Worm (Caenorhabditis elegans) whole organism, young adult: Measurements from ENCODE around the gene Y51B9A.9.

Experiments
- F33H1.4 ChIP-seq: fragments of 200-800 bp; sonication (Bioruptor generic); IDR thresholded peaks from 2 replicates; pipeline ENCODE4 v1.3.6; 2022; ENCODE audit warnings: missing genetic modification reagents, missing genetic modification characterization, missing compliant biosample characterization
- F39B2.1 ChIP-seq: fragments of 200-800 bp; sonication (Bioruptor generic); IDR thresholded peaks from 2 replicates; pipeline ENCODE4 v1.3.6; 2022; ENCODE audit warnings: missing genetic modification reagents, missing genetic modification characterization, missing compliant biosample characterization
- Y79H2A.3 ChIP-seq: fragments of 200-800 bp; sonication (Bioruptor generic); conservative IDR thresholded peaks from 2 replicates; pipeline ENCODE4 v1.3.6; 2022; ENCODE audit warnings: missing genetic modification reagents, missing genetic modification characterization, missing compliant biosample characterization
- ama-1 ChIP-seq, 3 experiments: fragments of 150-350 bp in 1 of 3; sonication (generic microtip) in 2 of 3; optimal IDR thresholded peaks; 2 replicates each; lab custom pipeline; 2014 to 2018; ENCODE audit warnings: missing biosample characterization in 2 of 3, missing genetic modification characterization in 2 of 3, missing genetic modification reagents in 2 of 3
- attf-3 ChIP-seq: fragments of 200-800 bp; sonication (Bioruptor generic); conservative IDR thresholded peaks from 2 replicates; pipeline ENCODE4 v1.3.6; 2022; ENCODE audit warnings: missing genetic modification reagents, missing genetic modification characterization, missing compliant biosample characterization
- attf-5 ChIP-seq: fragments of 200-800 bp; sonication (Bioruptor generic); optimal IDR thresholded peaks from 2 replicates; lab custom pipeline; 2018; ENCODE audit warnings: mild to moderate bottlenecking, missing genetic modification characterization, missing compliant biosample characterization
- attf-6 ChIP-seq: fragments of 200-800 bp; sonication (Bioruptor generic); IDR thresholded peaks from 2 replicates; pipeline ENCODE4 v1.3.6; 2022; ENCODE audit warnings: missing genetic modification reagents, missing genetic modification characterization, missing compliant biosample characterization
- ceh-100 ChIP-seq: fragments of 200-800 bp; sonication (Bioruptor generic); IDR thresholded peaks from 2 replicates; pipeline ENCODE4 v1.3.6; 2022; ENCODE audit warnings: missing genetic modification reagents, missing genetic modification characterization, missing compliant biosample characterization
- dpff-1 ChIP-seq: sonication (generic microtip); optimal IDR thresholded peaks from 2 replicates; lab custom pipeline; 2017; ENCODE audit warnings: mild to moderate bottlenecking, missing genetic modification characterization, missing compliant biosample characterization
- lag-1 ChIP-seq: fragments of 200-800 bp; sonication (Bioruptor generic); IDR thresholded peaks from 2 replicates; pipeline ENCODE4 v1.3.6; 2022; ENCODE audit warnings: missing genetic modification reagents, missing genetic modification characterization, missing compliant biosample characterization
- mes-4 ChIP-seq: sonication (generic microtip); optimal IDR thresholded peaks from 2 replicates; lab custom pipeline; 2016; ENCODE audit warnings: missing genotype, missing genetic modification characterization, missing compliant biosample characterization
- sdz-38 ChIP-seq: sonication (generic microtip); optimal IDR thresholded peaks from 2 replicates; lab custom pipeline; 2016; ENCODE audit warnings: missing genotype, missing genetic modification characterization, missing compliant biosample characterization
- tbx-9 ChIP-seq: sonication (generic microtip); optimal IDR thresholded peaks from 2 replicates; lab custom pipeline; 2016; ENCODE audit warnings: borderline replicate concordance, missing genetic modification characterization, inconsistent platforms, missing compliant biosample characterization

DNA sequence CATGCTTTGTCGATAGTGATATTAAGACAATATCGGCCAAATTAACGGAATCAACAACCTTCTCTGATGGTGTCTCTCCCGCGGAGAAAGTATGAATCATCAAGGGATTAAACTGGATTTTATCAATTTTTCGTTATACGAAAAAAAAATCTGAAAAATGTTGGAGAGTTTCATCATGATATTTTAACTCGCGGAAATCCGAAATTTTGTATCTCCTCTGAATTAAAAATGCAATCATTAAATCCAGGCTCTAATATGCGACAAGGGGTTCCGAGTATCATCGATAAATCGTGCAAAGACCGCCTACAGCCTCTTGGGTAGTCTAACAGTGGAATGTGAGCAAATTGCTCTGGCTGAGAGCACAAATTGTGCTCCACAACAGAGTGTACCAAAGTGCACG, 20.2 kb downstream of the Y51B9A.9 start, which contains the start of gene C06C3.10:
- TF ChIP-seq ama-1 (optimal IDR thresholded peaks at IDR 0.05; lab: Kevin White, UChicago) (no peak), ama-1 (GFP tag; optimal IDR thresholded peaks at IDR 0.05; lab: Kevin White, UChicago) (no peak), attf-6 (GFP tag; lab: Robert Waterston, UW) (no peak), dpff-1 (tag; lab: Kevin White, UChicago) (no peak), tbx-9 (tag; lab: Kevin White, UChicago) (no peak), attf-3 (no peak), F39B2.1 (GFP tag; lab: Robert Waterston, UW) (no peak), sdz-38 (no peak), Y79H2A.3 (GFP tag; lab: Robert Waterston, UW) (no peak), F33H1.4 (GFP tag; lab: Robert Waterston, UW) (no peak), attf-5 (no peak), mes-4 (tag; lab: Kevin White, UChicago) (no peak), ceh-100 (GFP tag; lab: Robert Waterston, UW) (no peak), lag-1 (GFP tag; lab: Robert Waterston, UW) (no peak)
